Fruit fly (Drosophila melanogaster): ENCODE data around the gene CG13458.
A peak's percentile ranks its signal among the peaks of the same experiment; 100 is the strongest.

CG13458 gene

dm6 chr3L:15097878-15098520 is 15.4 kb upstream of the CG13458 start, which contains the start of gene Ctps (continued):
- no peak for TF ChIP-seq CG4730 (GFP tag; IDR thresholded peaks at IDR 0.05)
- peak; percentile 35 for TF ChIP-seq gro (GFP tag; optimal IDR thresholded peaks at IDR 0.05)
- peak; percentile 40; the same call in 1 of the 2 replicates for TF ChIP-seq sob (GFP tag; IDR thresholded peaks at IDR 0.05)
- TF ChIP-seq shn (GFP tag; optimal IDR thresholded peaks at IDR 0.05) = peak; percentile 23
- no peak for TF ChIP-seq CG6683 (GFP tag; optimal IDR thresholded peaks at IDR 0.05)
- TF ChIP-seq stwl (tag; optimal IDR thresholded peaks at IDR 0.05) = peak; percentile 79
- peak; percentile 44 for TF ChIP-seq CTCF (GFP tag; optimal IDR thresholded peaks at IDR 0.05)
- peak; percentile 21 for TF ChIP-seq mam (GFP tag; optimal IDR thresholded peaks at IDR 0.05)
- TF ChIP-seq CG11504 (tag; optimal IDR thresholded peaks at IDR 0.05) = peak; percentile 28
- no peak for TF ChIP-seq CG32767 (GFP tag; IDR thresholded peaks at IDR 0.05)
- TF ChIP-seq Fer3 (tag; optimal IDR thresholded peaks at IDR 0.05) = peak; percentile 20
- no peak for TF ChIP-seq gsb (GFP tag; IDR thresholded peaks at IDR 0.05)
- peak; percentile 50 for TF ChIP-seq MBD-R2 (GFP tag; IDR thresholded peaks at IDR 0.05)
- no peak for TF ChIP-seq inv (GFP tag; IDR thresholded peaks at IDR 0.05; ENCODE audit: partially characterized antibody)
- no peak for TF ChIP-seq Oli (tag; optimal IDR thresholded peaks at IDR 0.05)
- TF ChIP-seq CG11093 (GFP tag; IDR thresholded peaks at IDR 0.05) = no peak
- TF ChIP-seq Hmr (GFP tag; optimal IDR thresholded peaks at IDR 0.05) = peak; percentile 27
- TF ChIP-seq dm (GFP tag; optimal IDR thresholded peaks at IDR 0.05) = peak; percentile 76
- TF ChIP-seq row (GFP tag; IDR thresholded peaks at IDR 0.05) = peak; percentile 38; the same call in 1 of the 3 replicates
- peak; percentile 34 for TF ChIP-seq CG33213 (GFP tag; optimal IDR thresholded peaks at IDR 0.05)
- TF ChIP-seq peb (GFP tag; IDR thresholded peaks at IDR 0.05) = 0 out of 2 replicates have a peak, but pooled peaks have one; percentile 16
- TF ChIP-seq CG7786 (GFP tag; optimal IDR thresholded peaks at IDR 0.05) = peak; percentile 29
- no peak for TF ChIP-seq CG10565 (GFP tag; optimal IDR thresholded peaks at IDR 0.05)
- peak; percentile 19 for TF ChIP-seq CG17912 (GFP tag; optimal IDR thresholded peaks at IDR 0.05)
- peak; percentile 26 for TF ChIP-seq CG14710 (tag; optimal IDR thresholded peaks at IDR 0.05)
- TF ChIP-seq CG5953 (GFP tag; IDR thresholded peaks at IDR 0.05) = no peak
- TF ChIP-seq CG1529 (GFP tag; optimal IDR thresholded peaks at IDR 0.05) = no peak
- TF ChIP-seq CG9932 (GFP tag; IDR thresholded peaks at IDR 0.05) = peak; percentile 17; the same call in 1 of the 2 replicates
- TF ChIP-seq CG1603 (tag; optimal IDR thresholded peaks at IDR 0.05) = peak; percentile 66
- TF ChIP-seq lab (GFP tag; optimal IDR thresholded peaks at IDR 0.05) = peak; percentile 24
- peak; percentile 42; the same call in 1 of the 2 replicates for TF ChIP-seq slbo (GFP tag; IDR thresholded peaks at IDR 0.05)
- TF ChIP-seq Adf1 (GFP tag; IDR thresholded peaks at IDR 0.05) = no peak
- peak; percentile 4 for TF ChIP-seq CoRest (tag; optimal IDR thresholded peaks at IDR 0.05)
- TF ChIP-seq pzg (GFP tag; optimal IDR thresholded peaks at IDR 0.05) = peak; percentile 75
- no peak for TF ChIP-seq CG12236 (GFP tag; optimal IDR thresholded peaks at IDR 0.05)
- TF ChIP-seq pan (optimal IDR thresholded peaks at IDR 0.05) = no peak
- no peak for TF ChIP-seq pan (GFP tag; optimal IDR thresholded peaks at IDR 0.05 in 1 of 2, IDR thresholded peaks at IDR 0.05 in 1 of 2)
- peak; percentile 27; the same call in 1 of the 3 replicates for TF ChIP-seq CG34422 (GFP tag; IDR thresholded peaks at IDR 0.05)
- TF ChIP-seq CG10267 (tag; optimal IDR thresholded peaks at IDR 0.05) = peak; percentile 93
- TF ChIP-seq Doc2 (GFP tag; IDR thresholded peaks at IDR 0.05) = no peak
- TF ChIP-seq zfh2 (GFP tag; optimal IDR thresholded peaks at IDR 0.05) = no peak
- TF ChIP-seq CG17186 (GFP tag; optimal IDR thresholded peaks at IDR 0.05) = peak; percentile 30
- peak; percentile 7 for TF ChIP-seq CG17802 (tag; optimal IDR thresholded peaks at IDR 0.05)
- TF ChIP-seq Myb (GFP tag; optimal IDR thresholded peaks at IDR 0.05) = peak; percentile 43
- TF ChIP-seq Med (GFP tag) = peak; percentile 91
- no peak for TF ChIP-seq twi (tag; optimal IDR thresholded peaks at IDR 0.05)
- no peak for TF ChIP-seq CG15479 (GFP tag; optimal IDR thresholded peaks at IDR 0.05)
- TF ChIP-seq CG17359 (tag; optimal IDR thresholded peaks at IDR 0.05) = peak; percentile 34
- TF ChIP-seq Ravus (GFP tag; IDR thresholded peaks at IDR 0.05) = no peak
- no peak for TF ChIP-seq exex (tag; optimal IDR thresholded peaks at IDR 0.05)
- peak; percentile 16 for TF ChIP-seq Chrac-16 (GFP tag; optimal IDR thresholded peaks at IDR 0.05)

Data from whole organism, embryonic.